Fruit fly (Drosophila melanogaster): ENCODE results near the gene CG13250.

DNA sequence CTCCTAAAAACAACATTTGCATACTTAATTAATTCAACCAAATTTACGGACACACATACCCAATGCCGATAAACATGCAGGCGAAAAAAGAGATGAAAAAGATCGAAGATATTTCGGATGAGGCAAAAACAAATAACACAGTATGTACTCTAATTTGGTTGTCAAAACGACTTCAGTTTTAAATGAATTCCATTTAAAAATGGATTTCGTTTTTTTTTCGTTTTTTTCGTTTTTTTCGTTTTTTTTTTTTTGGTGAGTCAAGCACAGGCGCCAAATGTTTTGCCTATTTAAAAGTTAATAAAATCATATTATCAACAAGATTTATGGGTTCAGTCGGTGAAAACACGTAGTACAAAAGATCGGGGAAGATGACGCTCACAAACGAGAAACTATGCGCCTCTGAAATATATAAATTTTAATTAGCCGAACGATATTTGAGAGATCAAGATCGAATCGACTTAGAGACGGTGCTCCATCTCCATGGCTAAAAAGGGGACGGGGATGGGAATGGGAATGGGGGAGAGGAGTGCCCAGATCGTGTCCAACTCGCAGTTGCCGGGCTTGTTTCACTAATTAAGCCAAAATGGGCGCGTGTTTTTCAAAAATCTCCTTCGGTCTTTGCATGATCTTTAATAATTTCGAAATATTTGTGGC is 14.8 kb downstream of the CG13250 start:
- no peak for TF ChIP-seq CG8478 (optimal IDR thresholded peaks at IDR 0.05)
- TF ChIP-seq CTCF (optimal IDR thresholded peaks at IDR 0.05): no peak

Data from S2 (cell line).